Fruit fly (Drosophila melanogaster) whole organism, prepupa: ENCODE results near the gene CG5860.

Experiments
- CG3032 ChIP-seq: fragments of 200-800 bp; optimal IDR thresholded peaks from 2 replicates; lab custom pipeline; 2019; ENCODE audit warnings: missing biosample characterization, mild to moderate bottlenecking, missing genetic modification characterization, moderate library complexity
- CG6854 ChIP-seq: fragments of 200-800 bp; sonication (Bioruptor generic); optimal IDR thresholded peaks from 2 replicates; lab custom pipeline; 2017; ENCODE audit warnings: missing biosample characterization, mild to moderate bottlenecking, missing genetic modification characterization
- Gug ChIP-seq: fragments of 200-800 bp; sonication (Bioruptor generic); IDR thresholded peaks from 2 replicates; pipeline ENCODE4 v1.3.6; 2022; ENCODE audit warnings: missing biosample characterization, missing genetic modification characterization
- Hr4 ChIP-seq: fragments of 200-800 bp; sonication (Bioruptor generic); optimal IDR thresholded peaks from 3 replicates; lab custom pipeline; 2016; ENCODE audit warnings: missing biosample characterization, missing genetic modification characterization
- esn ChIP-seq: fragments of 200-800 bp; sonication (Bioruptor generic); optimal IDR thresholded peaks from 2 replicates; lab custom pipeline; 2016; ENCODE audit warnings: missing biosample characterization, mild to moderate bottlenecking, missing genetic modification characterization, moderate library complexity

- no peak for TF ChIP-seq esn
- no peak for TF ChIP-seq CG6854 (GFP tag; lab: Kevin White, UChicago)
- TF ChIP-seq Gug (GFP tag; lab: Robert Waterston, UW), result no peak
- TF ChIP-seq Hr4 (GFP tag; lab: Kevin White, UChicago), result no peak
- TF ChIP-seq CG3032 (tag; lab: Kevin White, UChicago), result no peak
Measured at dm6 chr3R:17425417-17425915, 16.0 kb downstream of the CG5860 start, which contains the start of gene cysu.
